Fruit fly (Drosophila melanogaster): ENCODE results near the gene CG8360.

The CG8360 gene

dm6 chr2L:8164219-8164618, 48.5 kb upstream of the CG8360 start (continued):
- TF ChIP-seq pdm3 (GFP tag; optimal IDR thresholded peaks at IDR 0.05) (no peak), CG3032 (tag; optimal IDR thresholded peaks at IDR 0.05) (no peak), Hr38 (GFP tag; optimal IDR thresholded peaks at IDR 0.05) (no peak), CG8632 (GFP tag; optimal IDR thresholded peaks at IDR 0.05) (no peak), salr (GFP tag; optimal IDR thresholded peaks at IDR 0.05) (no peak), CG6808 (GFP tag; optimal IDR thresholded peaks at IDR 0.05) (no peak), CG34406 (GFP tag; optimal IDR thresholded peaks at IDR 0.05) (no peak), ss (GFP tag; optimal IDR thresholded peaks at IDR 0.05) (no peak), esn (GFP tag; optimal IDR thresholded peaks at IDR 0.05) (peak; percentile 43), CG6163 (GFP tag; IDR thresholded peaks at IDR 0.05) (no peak), CG15336 (GFP tag; IDR thresholded peaks at IDR 0.05) (no peak), net (GFP tag; optimal IDR thresholded peaks at IDR 0.05) (no peak), fd85E (GFP tag; optimal IDR thresholded peaks at IDR 0.05) (no peak), Ets21C (GFP tag; optimal IDR thresholded peaks at IDR 0.05) (no peak), dsx (GFP tag; optimal IDR thresholded peaks at IDR 0.05; ENCODE audit: poor library complexity, severe bottlenecking) (no peak), CG10669 (GFP tag; optimal IDR thresholded peaks at IDR 0.05) (no peak), Gug (GFP tag; IDR thresholded peaks at IDR 0.05) (no peak), Sox15 (GFP tag; optimal IDR thresholded peaks at IDR 0.05) (no peak), CG9139 (GFP tag; optimal IDR thresholded peaks at IDR 0.05) (no peak), CG8319 (GFP tag; optimal IDR thresholded peaks at IDR 0.05) (no peak), OdsH (GFP tag; optimal IDR thresholded peaks at IDR 0.05) (no peak), Eip93F (GFP tag; optimal IDR thresholded peaks at IDR 0.05) (no peak), Blimp-1 (GFP tag; optimal IDR thresholded peaks at IDR 0.05) (peak; percentile 11), CG4318 (GFP tag; optimal IDR thresholded peaks at IDR 0.05) (no peak), lz (GFP tag; optimal IDR thresholded peaks at IDR 0.05) (no peak), CG10631 (GFP tag; optimal IDR thresholded peaks at IDR 0.05) (no peak), Smox (GFP tag; optimal IDR thresholded peaks at IDR 0.05) (peak; percentile 45)

- no peak for TF ChIP-seq Hr4 (GFP tag; optimal IDR thresholded peaks at IDR 0.05)
- TF ChIP-seq salr (GFP tag; optimal IDR thresholded peaks at IDR 0.05), result no peak
- peak; percentile 2 for TF ChIP-seq Eip78C (GFP tag)
- TF ChIP-seq fkh (GFP tag; optimal IDR thresholded peaks at IDR 0.05), result peak; percentile 57
These were observed 46.8 kb upstream of the CG8360 start for dm6 chr2L:8165800-8166576.

dm6 chr2L:8168075-8168474, 44.7 kb upstream of the CG8360 start:
- TF ChIP-seq Gug (GFP tag; IDR thresholded peaks at IDR 0.05), result no peak
- no peak for TF ChIP-seq Lpt (GFP tag; optimal IDR thresholded peaks at IDR 0.05)
- no peak for TF ChIP-seq ss (GFP tag; optimal IDR thresholded peaks at IDR 0.05)
- no peak for TF ChIP-seq CG1621 (tag; optimal IDR thresholded peaks at IDR 0.05)
- TF ChIP-seq CG6808 (GFP tag; optimal IDR thresholded peaks at IDR 0.05), result no peak
- TF ChIP-seq lz (GFP tag; optimal IDR thresholded peaks at IDR 0.05), result no peak
- TF ChIP-seq fd85E (GFP tag; optimal IDR thresholded peaks at IDR 0.05), result no peak
- TF ChIP-seq pdm3 (GFP tag; optimal IDR thresholded peaks at IDR 0.05), result peak; percentile 16
- TF ChIP-seq CG8319 (GFP tag; optimal IDR thresholded peaks at IDR 0.05), result no peak
- no peak for TF ChIP-seq fd59A (GFP tag; optimal IDR thresholded peaks at IDR 0.05)
- peak; percentile 40 for TF ChIP-seq net (GFP tag; optimal IDR thresholded peaks at IDR 0.05)
- no peak for TF ChIP-seq CG34406 (GFP tag; optimal IDR thresholded peaks at IDR 0.05)
- TF ChIP-seq Hr4 (GFP tag; optimal IDR thresholded peaks at IDR 0.05), result peak; percentile 53
- no peak for TF ChIP-seq vri (GFP tag; optimal IDR thresholded peaks at IDR 0.05)
- no peak for TF ChIP-seq CG31627 (GFP tag; optimal IDR thresholded peaks at IDR 0.05)
- TF ChIP-seq Eip78C (GFP tag), result peak; percentile 56
- no peak for TF ChIP-seq acj6 (GFP tag; optimal IDR thresholded peaks at IDR 0.05)
- no peak for TF ChIP-seq CG16779 (tag; optimal IDR thresholded peaks at IDR 0.05)
- no peak for TF ChIP-seq Sox14 (GFP tag; optimal IDR thresholded peaks at IDR 0.05)
- no peak for TF ChIP-seq CG8632 (GFP tag; optimal IDR thresholded peaks at IDR 0.05)
- TF ChIP-seq CG15336 (GFP tag; IDR thresholded peaks at IDR 0.05), result peak; percentile 47
- TF ChIP-seq Sox102F (GFP tag; optimal IDR thresholded peaks at IDR 0.05), result no peak
- no peak for TF ChIP-seq Smox (GFP tag; optimal IDR thresholded peaks at IDR 0.05)
- TF ChIP-seq CG6854 (GFP tag; optimal IDR thresholded peaks at IDR 0.05), result no peak
- no peak for TF ChIP-seq Hr38 (GFP tag; optimal IDR thresholded peaks at IDR 0.05)
- no peak for TF ChIP-seq Sox15 (GFP tag; optimal IDR thresholded peaks at IDR 0.05)
- no peak for TF ChIP-seq achi (GFP tag; optimal IDR thresholded peaks at IDR 0.05)
- no peak for TF ChIP-seq CG11762 (GFP tag; optimal IDR thresholded peaks at IDR 0.05; ENCODE audit: insufficient read depth)
- no peak for TF ChIP-seq Ets21C (GFP tag; optimal IDR thresholded peaks at IDR 0.05)
- TF ChIP-seq CG3919 (GFP tag; optimal IDR thresholded peaks at IDR 0.05), result no peak
- TF ChIP-seq CG7368 (GFP tag; optimal IDR thresholded peaks at IDR 0.05), result no peak
- no peak for TF ChIP-seq CG10669 (GFP tag; optimal IDR thresholded peaks at IDR 0.05)
- TF ChIP-seq Hr39 (GFP tag; optimal IDR thresholded peaks at IDR 0.05), result no peak

Measured in whole organism, prepupa.